Fruit fly (Drosophila melanogaster) Kc167 (cell line): ENCODE data around the gene wap.

ENCODE experiments used
- Myc ChIP-seq: fragments of >200 bp; optimal IDR thresholded peaks from 2 replicates; lab custom pipeline; 2017; ENCODE audit warnings: missing external identifiers
- Sin3A ChIP-seq: fragments of >200 bp; optimal IDR thresholded peaks from 2 replicates; lab custom pipeline; 2018; ENCODE audit warnings: missing external identifiers
- h ChIP-seq: fragments of >200 bp; optimal IDR thresholded peaks from 3 replicates; lab custom pipeline; 2018; ENCODE audit warnings: missing external identifiers
- insv ChIP-seq: fragments of >200 bp; optimal IDR thresholded peaks from 3 replicates; lab custom pipeline; 2018; ENCODE audit warnings: missing external identifiers
- psq ChIP-seq: fragments of >200 bp; optimal IDR thresholded peaks from 2 replicates; lab custom pipeline; 2017; ENCODE audit warnings: missing external identifiers
- ttk ChIP-seq: sonication (Bioruptor generic); optimal IDR thresholded peaks from 2 replicates; lab custom pipeline; 2017; ENCODE audit warnings: missing external identifiers

The wap gene

DNA sequence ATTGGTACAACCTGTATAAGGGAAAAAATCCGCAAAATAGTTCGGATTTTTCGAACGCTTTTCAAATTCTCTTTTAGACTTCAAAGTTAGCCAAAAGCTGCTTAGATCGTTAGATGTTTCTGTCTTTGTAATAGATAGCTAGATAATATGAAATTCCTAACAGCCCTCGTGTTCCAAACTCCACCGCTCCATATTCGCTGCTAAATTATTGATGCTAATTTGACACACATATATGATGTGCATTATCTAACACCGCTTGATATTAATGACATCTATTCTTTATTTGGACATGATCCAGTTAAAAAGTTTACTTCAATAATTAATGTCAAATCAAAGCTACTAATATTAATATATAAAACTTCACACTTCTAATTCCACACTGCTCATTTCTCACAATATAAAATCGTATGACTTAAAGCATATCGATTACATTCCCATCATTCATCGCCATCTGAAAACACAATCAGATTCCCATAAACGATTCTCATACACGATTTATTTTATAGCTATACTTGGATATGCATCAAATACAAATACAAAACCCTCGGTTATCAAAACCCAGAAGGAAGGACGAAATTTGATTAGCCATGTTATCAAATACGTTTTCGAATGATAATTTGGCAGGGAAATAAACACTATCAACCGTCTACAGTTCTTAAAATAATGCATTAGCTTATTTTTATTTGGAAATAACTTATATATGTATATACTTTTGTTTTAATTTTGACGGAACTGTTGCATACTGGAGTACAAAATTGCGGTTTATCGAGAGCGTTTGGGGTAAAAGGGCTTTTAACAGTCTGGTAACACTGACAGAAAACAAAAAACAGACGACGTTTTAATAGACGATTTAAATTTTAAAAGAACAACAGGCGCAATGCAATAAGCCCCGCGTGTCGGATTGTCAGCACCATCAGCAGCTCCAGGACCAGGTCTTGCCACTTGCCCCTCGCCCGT, 11.0 kb downstream of the wap start, which contains the start of gene CG14621:
TSS of gene CG14621 (plus strand) at position 274 of the 957 bp plus-strand sequence.
- no peak for TF ChIP-seq Myc (lab: Kevin White, UChicago)
- TF ChIP-seq insv = no peak
- TF ChIP-seq psq = no peak
- TF ChIP-seq ttk = no peak
- TF ChIP-seq h (lab: Kevin White, UChicago) = no peak
- TF ChIP-seq Sin3A (lab: Kevin White, UChicago) = no peak

DNA sequence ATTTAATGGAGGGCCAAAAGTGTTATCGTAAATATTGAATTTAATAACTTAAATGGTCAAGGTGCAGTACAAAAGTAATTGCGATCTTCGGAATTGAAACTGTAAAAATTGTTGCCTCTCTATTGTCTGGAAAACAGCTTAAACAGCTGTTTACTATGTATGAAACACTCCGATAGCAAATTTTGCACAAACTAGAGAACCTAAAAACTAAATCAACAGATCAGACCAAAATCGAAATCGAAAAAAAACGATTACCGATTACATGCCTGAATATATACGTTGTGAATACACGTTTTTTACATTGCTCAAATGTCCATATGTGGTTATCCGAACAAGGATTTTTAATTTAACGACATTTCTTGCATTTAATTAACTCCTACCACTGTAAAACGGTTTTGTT, 11.7 kb downstream of the wap start:
- no peak for TF ChIP-seq insv
- TF ChIP-seq psq = no peak
- no peak for TF ChIP-seq h (lab: Kevin White, UChicago)
- TF ChIP-seq Sin3A (lab: Kevin White, UChicago) = no peak
- no peak for TF ChIP-seq Myc (lab: Kevin White, UChicago)
- no peak for TF ChIP-seq ttk

DNA sequence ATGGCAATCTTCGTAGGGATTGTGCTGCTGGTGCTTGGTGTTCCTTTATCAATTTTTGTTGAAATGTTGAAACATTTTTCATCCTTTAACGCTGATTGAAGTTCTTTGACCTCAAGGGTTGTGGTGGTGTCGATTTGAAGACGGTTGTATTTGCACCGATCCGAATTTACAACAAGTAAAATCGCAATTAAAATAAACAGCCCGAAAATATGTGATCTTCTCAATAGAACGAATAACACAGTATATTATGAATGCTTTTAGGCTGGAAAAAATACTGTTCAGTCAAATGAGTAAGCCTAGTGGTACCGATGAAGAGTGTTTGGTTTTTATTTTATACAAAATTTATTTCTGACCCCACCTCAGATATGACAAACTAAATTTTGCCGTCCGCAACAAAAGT, 12.2 kb downstream of the wap start:
- TF ChIP-seq Myc (lab: Kevin White, UChicago) (no peak), psq (no peak), ttk (no peak), Sin3A (lab: Kevin White, UChicago) (no peak), h (lab: Kevin White, UChicago) (no peak), insv (no peak)

DNA sequence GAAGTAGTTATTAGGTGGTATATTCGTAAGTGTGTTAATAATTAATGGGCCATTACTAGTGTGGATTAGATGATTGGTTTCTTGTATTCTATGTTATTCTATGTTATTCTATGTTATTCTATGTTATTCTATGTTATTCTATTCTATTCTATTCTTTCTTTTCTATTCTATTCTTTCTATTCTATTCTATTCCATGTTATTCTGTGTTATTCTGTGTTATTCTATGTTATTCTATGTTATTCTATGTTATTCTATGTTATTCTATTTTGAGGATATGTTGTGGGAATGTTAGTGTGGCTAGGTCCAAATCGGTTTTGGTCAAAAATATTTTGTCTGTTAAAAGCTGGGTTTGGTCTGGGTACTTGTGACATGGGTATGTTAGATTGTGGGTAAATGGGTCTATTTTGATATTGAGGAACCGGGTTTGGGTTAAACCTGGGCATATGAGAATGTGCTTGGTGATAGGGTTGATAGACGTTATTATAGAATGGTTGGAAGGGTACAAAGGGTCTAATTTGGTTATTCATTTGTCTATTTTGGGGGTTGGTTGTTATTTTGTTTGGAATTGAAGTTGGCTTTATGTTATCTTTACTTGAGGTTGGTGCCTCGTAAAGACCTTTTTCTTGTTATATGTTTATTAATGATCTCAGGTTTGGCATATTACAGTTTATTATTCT, 22.2 kb downstream of the wap start:
- peak; percentile 21 for TF ChIP-seq Sin3A (lab: Kevin White, UChicago)
- TF ChIP-seq psq = peak; percentile 100
